Fruit fly (Drosophila melanogaster) whole organism, embryonic: ENCODE data around the gene Scox.

Experiments used
- Ada2b ChIP-seq: fragments of 200-800 bp; sonication (Bioruptor generic); IDR thresholded peaks from 2 replicates; pipeline ENCODE4 v1.3.6; 2022; ENCODE audit warnings: missing biosample characterization, missing genetic modification characterization
- CG10267 ChIP-seq: fragments of 200-800 bp; sonication (Bioruptor generic); optimal IDR thresholded peaks from 2 replicates; lab custom pipeline; 2018; ENCODE audit warnings: missing biosample characterization, mild to moderate bottlenecking, missing genetic modification characterization, moderate library complexity
- CG10979 ChIP-seq: fragments of 200-800 bp; sonication (Bioruptor generic); optimal IDR thresholded peaks from 2 replicates; lab custom pipeline; 2018; ENCODE audit warnings: missing biosample characterization, mild to moderate bottlenecking, missing genetic modification characterization, moderate library complexity
- CG12659 ChIP-seq: fragments of 200-800 bp; sonication (Bioruptor generic); optimal IDR thresholded peaks from 3 replicates; lab custom pipeline; 2017; ENCODE audit warnings: mild to moderate bottlenecking, missing biosample characterization, missing genetic modification reagents, missing genetic modification characterization
- CG14860 ChIP-seq: fragments of 200-800 bp; sonication (Bioruptor generic); IDR thresholded peaks from 3 replicates; pipeline ENCODE4 v1.3.6; 2022; ENCODE audit warnings: missing biosample characterization, missing genetic modification characterization; ENCODE audit not compliant: partially characterized antibody
- CG1602 ChIP-seq: fragments of 200-800 bp; sonication (Bioruptor generic); optimal IDR thresholded peaks from 3 replicates; lab custom pipeline; 2016; ENCODE audit warnings: missing biosample characterization, missing genetic modification characterization
- CG17385 ChIP-seq: fragments of 200-800 bp; sonication (Bioruptor generic); optimal IDR thresholded peaks from 3 replicates; lab custom pipeline; 2018; ENCODE audit warnings: missing biosample characterization, mild to moderate bottlenecking, missing genetic modification characterization
- CG1792 ChIP-seq: fragments of 200-800 bp; sonication (Bioruptor generic); optimal IDR thresholded peaks from 2 replicates; lab custom pipeline; 2016; ENCODE audit warnings: missing biosample characterization, missing genetic modification characterization
- CG18764 ChIP-seq: fragments of 200-800 bp; sonication (Bioruptor generic); optimal IDR thresholded peaks from 3 replicates; lab custom pipeline; 2016; ENCODE audit warnings: missing biosample characterization, missing genetic modification characterization
- CG33557 ChIP-seq: fragments of 200-800 bp; sonication (Bioruptor generic); optimal IDR thresholded peaks from 2 replicates; lab custom pipeline; 2019; ENCODE audit warnings: missing biosample characterization, mild to moderate bottlenecking, missing genetic modification characterization, moderate library complexity
- CG3838 ChIP-seq: fragments of 200-800 bp; sonication (Bioruptor generic); optimal IDR thresholded peaks from 3 replicates; lab custom pipeline; 2016; ENCODE audit warnings: missing biosample characterization, missing genetic modification characterization
- CG7745 ChIP-seq: fragments of 200-800 bp; sonication (Bioruptor generic); optimal IDR thresholded peaks from 2 replicates; lab custom pipeline; 2018; ENCODE audit warnings: missing biosample characterization, mild to moderate bottlenecking, missing genetic modification characterization, moderate library complexity
- CG8290 ChIP-seq, 3 experiments: fragments of 200-800 bp; sonication (Bioruptor generic); optimal IDR thresholded peaks; 2 replicates each; lab custom pipeline; 2016 to 2019; ENCODE audit warnings: missing biosample characterization in 3 of 3, missing genetic modification characterization in 3 of 3, mild to moderate bottlenecking in 2 of 3, moderate library complexity in 1 of 3
- CG9876 ChIP-seq: fragments of 200-800 bp; sonication (Bioruptor generic); optimal IDR thresholded peaks from 2 replicates; lab custom pipeline; 2016; ENCODE audit warnings: missing biosample characterization, missing genetic modification characterization
- CrebB ChIP-seq: fragments of 200-800 bp; sonication (Bioruptor generic); optimal IDR thresholded peaks from 3 replicates; lab custom pipeline; 2018; ENCODE audit warnings: missing biosample characterization, mild to moderate bottlenecking, missing genetic modification characterization
- Dad ChIP-seq: fragments of 200-800 bp; sonication (Bioruptor generic); optimal IDR thresholded peaks from 3 replicates; lab custom pipeline; 2016; ENCODE audit warnings: missing biosample characterization, missing genetic modification characterization
- ERR ChIP-seq: fragments of 200-800 bp; sonication (Bioruptor generic); optimal IDR thresholded peaks from 2 replicates; lab custom pipeline; 2016; ENCODE audit warnings: missing biosample characterization, missing genetic modification characterization
- HLH3B ChIP-seq: fragments of 200-800 bp; sonication (Bioruptor generic); IDR thresholded peaks from 2 replicates; pipeline ENCODE4 v1.3.6; 2022; ENCODE audit warnings: missing biosample characterization, missing genetic modification characterization
- HLH4C ChIP-seq: fragments of 200-800 bp; sonication (Bioruptor generic); IDR thresholded peaks from 3 replicates; pipeline ENCODE4 v1.3.6; 2022; ENCODE audit warnings: missing biosample characterization, missing genetic modification characterization; ENCODE audit not compliant: partially characterized antibody
- Hr3 ChIP-seq: fragments of 200-800 bp; sonication (Bioruptor generic); optimal IDR thresholded peaks from 3 replicates; lab custom pipeline; 2016; ENCODE audit warnings: missing biosample characterization, missing genetic modification characterization
- Mad ChIP-seq: fragments of 200-800 bp; sonication (Bioruptor generic); optimal IDR thresholded peaks from 2 replicates; lab custom pipeline; 2016; ENCODE audit warnings: missing biosample characterization, missing genetic modification characterization
- NK7.1 ChIP-seq: fragments of 200-800 bp; sonication (Bioruptor generic); optimal IDR thresholded peaks from 3 replicates; lab custom pipeline; 2016; ENCODE audit warnings: missing biosample characterization, missing genetic modification characterization
- Ravus ChIP-seq: fragments of 200-800 bp; sonication (Bioruptor generic); IDR thresholded peaks from 2 replicates; pipeline ENCODE4 v1.3.6; 2022; ENCODE audit warnings: missing biosample characterization, missing genetic modification characterization
- Sox102F ChIP-seq: fragments of 200-800 bp; sonication (Bioruptor generic); optimal IDR thresholded peaks from 2 replicates; lab custom pipeline; 2018; ENCODE audit warnings: missing biosample characterization, mild to moderate bottlenecking, missing genetic modification characterization, moderate library complexity
- Spps ChIP-seq: fragments of 200-800 bp; sonication (Bioruptor generic); optimal IDR thresholded peaks from 2 replicates; lab custom pipeline; 2018; ENCODE audit warnings: missing biosample characterization, mild to moderate bottlenecking, missing genetic modification characterization
- Ssrp ChIP-seq: fragments of 200-800 bp; sonication (Bioruptor generic); optimal IDR thresholded peaks from 2 replicates; lab custom pipeline; 2018; ENCODE audit warnings: missing biosample characterization, mild to moderate bottlenecking, missing genetic modification characterization, moderate library complexity
- Stat92E ChIP-seq, 3 experiments: fragments of >200 bp in 2 of 3; fragments of 200-800 bp in 1 of 3; sonication (Bioruptor generic) in 1 of 3; optimal IDR thresholded peaks; 2 replicates each; lab custom pipeline; 2017 to 2019; ENCODE audit warnings: missing biosample characterization in 3 of 3, missing genetic modification characterization in 3 of 3, mild to moderate bottlenecking in 1 of 3, moderate library complexity in 1 of 3
- Trl ChIP-seq, 3 experiments: fragments of >200 bp in 2 of 3; fragments of 200-800 bp in 1 of 3; sonication (Bioruptor generic) in 1 of 3; optimal IDR thresholded peaks; 2 replicates in 1 of 3; 3 replicates in 2 of 3; lab custom pipeline; 2016 to 2017; ENCODE audit warnings: missing biosample characterization in 1 of 3, missing genetic modification characterization in 1 of 3
- ab ChIP-seq: fragments of 200-800 bp; sonication (Bioruptor generic); optimal IDR thresholded peaks from 2 replicates; lab custom pipeline; 2016; ENCODE audit warnings: missing biosample characterization, missing genetic modification characterization
- aop ChIP-seq: fragments of 200-800 bp; sonication (Bioruptor generic); IDR thresholded peaks from 2 replicates; pipeline ENCODE4 v1.3.6; 2022; ENCODE audit warnings: missing biosample characterization, missing genetic modification characterization
- ase ChIP-seq: fragments of 200-800 bp; sonication (Bioruptor generic); IDR thresholded peaks from 3 replicates; pipeline ENCODE4 v1.3.6; 2022; ENCODE audit warnings: missing biosample characterization, missing genetic modification characterization
- az2 ChIP-seq: fragments of 200-800 bp; sonication (Bioruptor generic); optimal IDR thresholded peaks from 3 replicates; lab custom pipeline; 2016; ENCODE audit warnings: missing biosample characterization, missing genetic modification characterization
- crc ChIP-seq: fragments of 200-800 bp; sonication (Bioruptor generic); optimal IDR thresholded peaks from 2 replicates; lab custom pipeline; 2016; ENCODE audit warnings: missing biosample characterization, missing genetic modification characterization
- cwo ChIP-seq: fragments of 200-800 bp; sonication (Bioruptor generic); optimal IDR thresholded peaks from 3 replicates; lab custom pipeline; 2017; ENCODE audit warnings: missing biosample characterization, missing genetic modification characterization, mild to moderate bottlenecking, moderate library complexity, missing genetic modification reagents
- da ChIP-seq: fragments of 200-800 bp; sonication (Bioruptor generic); optimal IDR thresholded peaks from 2 replicates; lab custom pipeline; 2016; ENCODE audit warnings: missing biosample characterization, missing genetic modification characterization
- dysf ChIP-seq: fragments of 200-800 bp; sonication (Bioruptor generic); IDR thresholded peaks from 3 replicates; pipeline ENCODE4 v1.3.6; 2022; ENCODE audit warnings: missing biosample characterization, missing genetic modification characterization
- eyg ChIP-seq: fragments of 200-800 bp; sonication (Bioruptor generic); optimal IDR thresholded peaks from 3 replicates; lab custom pipeline; 2016; ENCODE audit warnings: missing biosample characterization, missing genetic modification characterization
- fd102C ChIP-seq: fragments of 200-800 bp; sonication (Bioruptor generic); optimal IDR thresholded peaks from 2 replicates; lab custom pipeline; 2018; ENCODE audit warnings: missing biosample characterization, mild to moderate bottlenecking, missing genetic modification characterization, moderate library complexity
- gcm ChIP-seq: fragments of 200-800 bp; sonication (Bioruptor generic); optimal IDR thresholded peaks from 2 replicates; lab custom pipeline; 2019; ENCODE audit warnings: missing biosample characterization, mild to moderate bottlenecking, missing genetic modification characterization, moderate library complexity
- ken ChIP-seq: fragments of 200-800 bp; sonication (Bioruptor generic); IDR thresholded peaks from 3 replicates; pipeline ENCODE4 v1.3.6; 2022; ENCODE audit warnings: missing biosample characterization, missing genetic modification characterization
- pros ChIP-seq: fragments of 200-800 bp; sonication (Bioruptor generic); optimal IDR thresholded peaks from 3 replicates; lab custom pipeline; 2019; ENCODE audit warnings: missing biosample characterization, mild to moderate bottlenecking, missing genetic modification characterization, moderate library complexity
- sr ChIP-seq: fragments of 200-800 bp; sonication (Bioruptor generic); IDR thresholded peaks from 3 replicates; pipeline ENCODE4 v1.3.6; 2022; ENCODE audit warnings: missing biosample characterization, missing genetic modification characterization
- tap ChIP-seq: fragments of 200-800 bp; optimal IDR thresholded peaks from 3 replicates; lab custom pipeline; 2019; ENCODE audit warnings: missing biosample characterization, mild to moderate bottlenecking, missing genetic modification characterization, moderate library complexity
- ttk ChIP-seq: fragments of 200-800 bp; sonication (Bioruptor generic); IDR thresholded peaks from 2 replicates; pipeline ENCODE4 v2.1.2; 2022; ENCODE audit warnings: missing biosample characterization, missing genetic modification characterization
- tx ChIP-seq: fragments of 200-800 bp; sonication (Bioruptor generic); optimal IDR thresholded peaks from 2 replicates; lab custom pipeline; 2016; ENCODE audit warnings: missing biosample characterization, missing genetic modification characterization
- unc-4 ChIP-seq: fragments of 200-800 bp; sonication (Bioruptor generic); IDR thresholded peaks from 2 replicates; pipeline ENCODE4 v1.3.6; 2022; ENCODE audit warnings: missing biosample characterization, missing genetic modification characterization; ENCODE audit not compliant: partially characterized antibody
- wek ChIP-seq: fragments of 200-800 bp; sonication (Bioruptor generic); optimal IDR thresholded peaks from 3 replicates; lab custom pipeline; 2018; ENCODE audit warnings: missing biosample characterization, mild to moderate bottlenecking, missing genetic modification characterization, moderate library complexity
- zen2 ChIP-seq: fragments of 200-800 bp; sonication (Bioruptor generic); IDR thresholded peaks from 3 replicates; pipeline ENCODE4 v1.3.6; 2022; ENCODE audit warnings: missing biosample characterization, missing genetic modification characterization; ENCODE audit not compliant: partially characterized antibody

The Scox gene

dm6 chr2L:5000287-5000871, 31.6 kb upstream of the Scox start (continued):
- TF ChIP-seq NK7.1 (GFP tag; lab: Kevin White, UChicago) (no peak), wek (GFP tag; lab: Kevin White, UChicago) (no peak), CG18764 (peak; percentile 34), ttk (peak; percentile 69), da (GFP tag; lab: Kevin White, UChicago) (no peak), CG14860 (GFP tag; lab: Robert Waterston, UW) (no peak), Stat92E (GFP tag; optimal IDR thresholded peaks at IDR 0.05; lab: Kevin White, UChicago) (peak in 1 of 3 experiments; percentile 57), ken (peak; percentile 51; the same call in 2 of the 3 replicates), eyg (no peak), CG10267 (tag; lab: Kevin White, UChicago) (peak; percentile 83), tap (tag; lab: Kevin White, UChicago) (peak; percentile 75), dysf (GFP tag; lab: Robert Waterston, UW) (peak; percentile 86), CG17385 (peak; percentile 78), ERR (GFP tag; lab: Kevin White, UChicago) (peak; percentile 54), Ssrp (tag; lab: Kevin White, UChicago) (peak; percentile 75), aop (GFP tag; lab: Robert Waterston, UW) (no peak; the same call in 1 of the 2 replicates), CG12659 (peak; percentile 85), Trl (optimal IDR thresholded peaks at IDR 0.05; lab: Kevin White, UChicago) (no peak), Trl (GFP tag; optimal IDR thresholded peaks at IDR 0.05; lab: Kevin White, UChicago) (peak; percentile 26), crc (GFP tag; lab: Kevin White, UChicago) (peak; percentile 59), CG10979 (tag; lab: Kevin White, UChicago) (peak; percentile 90), az2 (peak; percentile 77), unc-4 (GFP tag; lab: Robert Waterston, UW) (no peak), zen2 (GFP tag; lab: Robert Waterston, UW) (no peak), CG7745 (peak; percentile 30), Sox102F (GFP tag; lab: Kevin White, UChicago) (peak; percentile 77), Mad (GFP tag; lab: Kevin White, UChicago) (peak; percentile 70), ase (GFP tag; lab: Robert Waterston, UW) (peak; percentile 48; the same call in 2 of the 3 replicates), CG3838 (GFP tag; lab: Kevin White, UChicago) (peak; percentile 38), HLH4C (no peak), CG8290 (GFP tag; optimal IDR thresholded peaks at IDR 0.05; lab: Kevin White, UChicago) (peak; percentile 79), CG8290 (tag; optimal IDR thresholded peaks at IDR 0.05; lab: Kevin White, UChicago) (peak; percentile 13 to 49), pros (GFP tag; lab: Kevin White, UChicago) (peak; percentile 76), sr (GFP tag; lab: Robert Waterston, UW) (peak; percentile 41; the same call in 2 of the 3 replicates), Ravus (GFP tag; lab: Robert Waterston, UW) (peak; percentile 53), Ada2b (GFP tag; lab: Robert Waterston, UW) (peak; percentile 84), CG1602 (GFP tag; lab: Kevin White, UChicago) (peak; percentile 73), HLH3B (GFP tag; lab: Robert Waterston, UW) (peak; percentile 84), fd102C (GFP tag; lab: Kevin White, UChicago) (peak; percentile 83), CG9876 (GFP tag; lab: Kevin White, UChicago) (peak; percentile 49), Hr3 (GFP tag; lab: Kevin White, UChicago) (peak; percentile 68), tx (GFP tag; lab: Kevin White, UChicago) (peak; percentile 51), Spps (tag; lab: Kevin White, UChicago) (peak; percentile 55), Dad (GFP tag; lab: Kevin White, UChicago) (peak; percentile 53), gcm (GFP tag; lab: Kevin White, UChicago) (peak; percentile 89), CG1792 (peak; percentile 9), CrebB (peak; percentile 56), CG33557 (peak; percentile 96), ab (GFP tag; lab: Kevin White, UChicago) (peak; percentile 66), cwo (peak; percentile 74)
